Worm (Caenorhabditis elegans): ENCODE data around the gene H23L24.4.

H23L24.4 gene

DNA sequence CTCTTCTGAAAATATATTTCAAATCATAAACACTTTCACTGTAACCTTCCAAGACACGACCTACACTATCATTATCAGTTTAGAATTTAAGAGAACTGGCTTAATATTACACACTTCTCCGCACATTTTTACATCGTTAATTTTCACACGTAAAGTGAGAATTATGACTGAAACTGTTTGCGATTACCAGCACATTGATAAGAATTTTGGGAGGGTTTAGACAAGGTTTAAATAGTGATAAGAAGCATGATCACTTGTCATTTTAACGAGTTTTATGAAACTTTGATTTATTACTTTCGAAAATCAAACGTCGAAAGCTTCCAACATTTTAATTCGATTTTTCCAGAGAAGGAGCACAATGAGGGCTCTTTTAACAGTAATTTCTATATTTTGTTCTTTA is 25.1 kb upstream of the H23L24.4 start, which contains the start of gene F21D5.3 (continued):
- TF ChIP-seq unc-62 (GFP tag; optimal IDR thresholded peaks at IDR 0.05 in 1 of 2) = no peak
- TF ChIP-seq unc-62 (tag; optimal IDR thresholded peaks at IDR 0.05) = no peak

ce11 chrIV:8729636-8730035 is 24.2 kb upstream of the H23L24.4 start:
- TF ChIP-seq hlh-11 (tag; optimal IDR thresholded peaks at IDR 0.05) (peak; percentile 60), hif-1 (tag; optimal IDR thresholded peaks at IDR 0.05) (peak in 1 of 2 experiments; percentile 21), pha-4 (GFP tag; IDR thresholded peaks at IDR 0.05) (no peak), pha-4 (tag; optimal IDR thresholded peaks at IDR 0.05) (no peak), madf-5 (GFP tag; IDR thresholded peaks at IDR 0.05) (no peak), saeg-2 (GFP tag; IDR thresholded peaks at IDR 0.05) (no peak), snpc-1.2 (GFP tag; IDR thresholded peaks at IDR 0.05) (no peak), aha-1 (tag) (peak; percentile 33), lin-39 (tag; optimal IDR thresholded peaks at IDR 0.05) (no peak), nhr-42 (GFP tag; IDR thresholded peaks at IDR 0.05) (no peak), pqm-1 (tag; optimal IDR thresholded peaks at IDR 0.05) (peak; percentile 71), unc-130 (GFP tag; optimal IDR thresholded peaks at IDR 0.05) (no peak), php-3 (GFP tag; IDR thresholded peaks at IDR 0.05) (peak; percentile 22; the same call in 1 of the 2 replicates), arid-1 (GFP tag; conservative IDR thresholded peaks at IDR 0.05) (no peak), dmd-6 (GFP tag; IDR thresholded peaks at IDR 0.05) (peak; percentile 83), dve-1 (tag; optimal IDR thresholded peaks at IDR 0.05; ENCODE audit: insufficient read depth) (peak; percentile 53), tag-97 (GFP tag; IDR thresholded peaks at IDR 0.05) (no peak), nhr-102 (tag; optimal IDR thresholded peaks at IDR 0.05) (peak; percentile 6), tra-1 (GFP tag; IDR thresholded peaks at IDR 0.05) (peak; percentile 53; the same call in 1 of the 2 replicates), rbr-2 (tag; optimal IDR thresholded peaks at IDR 0.05) (no peak), daf-16 (GFP tag; optimal IDR thresholded peaks at IDR 0.05) (no peak), daf-16 (tag; optimal IDR thresholded peaks at IDR 0.05) (peak; percentile 63), lim-7 (GFP tag; IDR thresholded peaks at IDR 0.05) (no peak), hlh-30 (tag; optimal IDR thresholded peaks at IDR 0.05; ENCODE audit: insufficient read depth) (peak; percentile 20), hmg-1.1 (GFP tag; IDR thresholded peaks at IDR 0.05) (no peak), nhr-28 (tag; optimal IDR thresholded peaks at IDR 0.05) (peak; percentile 40), F26F4.8 (GFP tag; conservative IDR thresholded peaks at IDR 0.05) (no peak), dpl-1 (GFP tag; optimal IDR thresholded peaks at IDR 0.05) (no peak), ZK546.5 (tag; optimal IDR thresholded peaks at IDR 0.05) (no peak)

- no peak for TF ChIP-seq nhr-102 (tag; optimal IDR thresholded peaks at IDR 0.05)
- TF ChIP-seq madf-9 (GFP tag; conservative IDR thresholded peaks at IDR 0.05) = no peak
- TF ChIP-seq F49E8.2 (tag; optimal IDR thresholded peaks at IDR 0.05; ENCODE audit: borderline replicate concordance) = peak; percentile 15
Observed at ce11 chrIV:8728122-8728521, 22.7 kb upstream of the H23L24.4 start, which contains the start of gene otub-3. TSS of gene otub-3 (plus strand) at chrIV:8728177.

- TF ChIP-seq R02D3.7 (tag; optimal IDR thresholded peaks at IDR 0.05) = peak; percentile 15
- TF ChIP-seq madf-5 (GFP tag; IDR thresholded peaks at IDR 0.05) = no peak
- TF ChIP-seq hlh-11 (tag; optimal IDR thresholded peaks at IDR 0.05) = peak; percentile 22
- TF ChIP-seq daf-12 (tag; optimal IDR thresholded peaks at IDR 0.05) = no peak
- TF ChIP-seq daf-16 (GFP tag; optimal IDR thresholded peaks at IDR 0.05) = no peak
- TF ChIP-seq daf-16 (tag; optimal IDR thresholded peaks at IDR 0.05) = peak; percentile 77
- TF ChIP-seq T20F7.1 (GFP tag; optimal IDR thresholded peaks at IDR 0.05) = peak; percentile 84
- TF ChIP-seq spr-1 (tag; optimal IDR thresholded peaks at IDR 0.05) = no peak
- TF ChIP-seq nhr-28 (tag; optimal IDR thresholded peaks at IDR 0.05) = peak; percentile 64
- peak; percentile 63 for TF ChIP-seq pqm-1 (tag; optimal IDR thresholded peaks at IDR 0.05)
Observed at ce11 chrIV:8725345-8725744, 19.9 kb upstream of the H23L24.4 start, which contains the start of gene pgm-3. TSS of gene pgm-3 (plus strand) at chrIV:8725722.

Data from whole organism, L4 larva.